Worm (Caenorhabditis elegans): Measurements from ENCODE around the gene chil-9.

The chil-9 gene

ce11 chrII:9891031-9891689, 46.0 kb upstream of the chil-9 start, which contains the start of gene vgln-1:
Gene vgln-1 (minus strand): TSS chrII:9891081.
- TF ChIP-seq akir-1 (GFP tag; optimal IDR thresholded peaks at IDR 0.05) = no peak
- peak; percentile 12 for TF ChIP-seq ZK185.1 (tag; optimal IDR thresholded peaks at IDR 0.05; ENCODE audit: poor library complexity, severe bottlenecking)
- 0 out of 2 replicates have a peak, but pooled peaks have one; percentile 56 for TF ChIP-seq ztf-25 (GFP tag; IDR thresholded peaks at IDR 0.05)
- no peak for TF ChIP-seq lsl-1 (GFP tag; optimal IDR thresholded peaks at IDR 0.05)
- no peak for TF ChIP-seq Y95B8A.8 (GFP tag; IDR thresholded peaks at IDR 0.05)
- no peak for TF ChIP-seq sea-2 (GFP tag; IDR thresholded peaks at IDR 0.05)
- peak; percentile 48; the same call in 1 of the 2 replicates for TF ChIP-seq hmg-1.2 (GFP tag; IDR thresholded peaks at IDR 0.05)
- peak; percentile 26; the same call in 1 of the 2 replicates for TF ChIP-seq madf-6 (GFP tag; IDR thresholded peaks at IDR 0.05)
- 0 out of 2 replicates have a peak, but pooled peaks have one; percentile 52 for TF ChIP-seq Y56A3A.18 (GFP tag; IDR thresholded peaks at IDR 0.05)
- TF ChIP-seq let-607 (tag; optimal IDR thresholded peaks at IDR 0.05) = peak in 1 of 2 experiments; percentile 7
- no peak for TF ChIP-seq ceh-40 (GFP tag; IDR thresholded peaks at IDR 0.05)
- no peak for TF ChIP-seq die-1 (tag; optimal IDR thresholded peaks at IDR 0.05)
- no peak for TF ChIP-seq madf-10 (tag; optimal IDR thresholded peaks at IDR 0.05)
- TF ChIP-seq somi-1 (GFP tag; optimal IDR thresholded peaks at IDR 0.05) = no peak
- TF ChIP-seq F10E7.11 (tag; optimal IDR thresholded peaks at IDR 0.05) = no peak
- TF ChIP-seq F52B5.7 (tag; optimal IDR thresholded peaks at IDR 0.05) = no peak
- TF ChIP-seq ceh-27 (GFP tag; optimal IDR thresholded peaks at IDR 0.05) = peak; percentile 28

- TF ChIP-seq ztf-6 (GFP tag; IDR thresholded peaks at IDR 0.05) = no peak
- no peak for TF ChIP-seq Y53G8AR.9 (GFP tag; conservative IDR thresholded peaks at IDR 0.05)
- no peak for TF ChIP-seq dpl-1 (GFP tag; optimal IDR thresholded peaks at IDR 0.05)
- TF ChIP-seq nfya-1 (tag; optimal IDR thresholded peaks at IDR 0.05; ENCODE audit: borderline replicate concordance, insufficient read depth) = no peak
- no peak for TF ChIP-seq Y95B8A.8 (GFP tag; IDR thresholded peaks at IDR 0.05)
- no peak for TF ChIP-seq lin-40 (tag; optimal IDR thresholded peaks at IDR 0.05)
Observed at ce11 chrII:9888549-9888948, 43.4 kb upstream of the chil-9 start.

- TF ChIP-seq nhr-120 (GFP tag; IDR thresholded peaks at IDR 0.05) (no peak), bed-2 (GFP tag; IDR thresholded peaks at IDR 0.05) (no peak), attf-5 (GFP tag; optimal IDR thresholded peaks at IDR 0.05) (no peak), lin-40 (tag; optimal IDR thresholded peaks at IDR 0.05) (no peak), madf-10 (tag; optimal IDR thresholded peaks at IDR 0.05) (peak; percentile 9), egl-18 (GFP tag; IDR thresholded peaks at IDR 0.05) (no peak), ceh-91 (GFP tag; IDR thresholded peaks at IDR 0.05) (no peak), madf-6 (GFP tag; IDR thresholded peaks at IDR 0.05) (no peak), F57C9.4 (tag; optimal IDR thresholded peaks at IDR 0.05) (no peak), pbrm-1 (GFP tag; IDR thresholded peaks at IDR 0.05) (no peak), cebp-1 (GFP tag; IDR thresholded peaks at IDR 0.05) (no peak), cebp-1 (tag; optimal IDR thresholded peaks at IDR 0.05) (no peak), lir-1 (GFP tag; conservative IDR thresholded peaks at IDR 0.05) (no peak), hlh-26 (GFP tag; conservative IDR thresholded peaks at IDR 0.05) (no peak), aptf-3 (GFP tag; IDR thresholded peaks at IDR 0.05) (0 out of 2 replicates have a peak, but pooled peaks have one; percentile 66), hmg-1.2 (GFP tag; IDR thresholded peaks at IDR 0.05) (peak; percentile 19; the same call in 1 of the 2 replicates), sea-2 (GFP tag; IDR thresholded peaks at IDR 0.05) (no peak), nfya-2 (GFP tag; IDR thresholded peaks at IDR 0.05) (no peak), nhr-80 (tag; optimal IDR thresholded peaks at IDR 0.05) (no peak), dpl-1 (GFP tag; optimal IDR thresholded peaks at IDR 0.05) (no peak), ccch-3 (GFP tag; optimal IDR thresholded peaks at IDR 0.05) (no peak), ztf-22 (GFP tag; optimal IDR thresholded peaks at IDR 0.05) (no peak), ztf-3 (GFP tag; optimal IDR thresholded peaks at IDR 0.05) (no peak), mcd-1 (GFP tag; IDR thresholded peaks at IDR 0.05) (no peak), egl-44 (GFP tag; IDR thresholded peaks at IDR 0.05) (no peak), aptf-2 (GFP tag; conservative IDR thresholded peaks at IDR 0.05) (no peak), lin-54 (GFP tag; optimal IDR thresholded peaks at IDR 0.05) (no peak), Y53G8AR.9 (GFP tag; conservative IDR thresholded peaks at IDR 0.05) (peak; percentile 71), hlh-12 (tag; optimal IDR thresholded peaks at IDR 0.05) (no peak), F10E7.11 (tag; optimal IDR thresholded peaks at IDR 0.05) (no peak)
Observed at ce11 chrII:9886216-9886615, 41.1 kb upstream of the chil-9 start, which contains the start of gene algn-8. Gene algn-8 (minus strand): TSS chrII:9886442.

Data from whole organism, young adult.